Worm (Caenorhabditis elegans): ENCODE measurements around the gene cpz-2.

ce11 chrV:13396426-13396825 is 15.4 kb downstream of the cpz-2 start:
- TF ChIP-seq F13C5.2 (tag; optimal IDR thresholded peaks at IDR 0.05) (peak; percentile 76), hmg-4 (GFP tag; optimal IDR thresholded peaks at IDR 0.05) (peak; percentile 95), tbx-11 (GFP tag; IDR thresholded peaks at IDR 0.05) (0 out of 2 replicates have a peak, but pooled peaks have one; percentile 55), hnd-1 (tag; optimal IDR thresholded peaks at IDR 0.05) (no peak), hmbx-1 (tag; optimal IDR thresholded peaks at IDR 0.05) (no peak), ets-7 (tag; optimal IDR thresholded peaks at IDR 0.05) (peak; percentile 9), aly-1 (tag; optimal IDR thresholded peaks at IDR 0.05) (peak; percentile 77), ama-1 (optimal IDR thresholded peaks at IDR 0.05) (no peak), ceh-13 (GFP tag; optimal IDR thresholded peaks at IDR 0.05) (no peak), flt-1 (GFP tag; IDR thresholded peaks at IDR 0.05) (peak; percentile 59; the same call in 1 of the 2 replicates), ceh-36 (tag; optimal IDR thresholded peaks at IDR 0.05) (peak; percentile 30), scrt-1 (GFP tag; IDR thresholded peaks at IDR 0.05) (0 out of 2 replicates have a peak, but pooled peaks have one; percentile 45)
